Fruit fly (Drosophila melanogaster) whole organism, embryonic: ENCODE data around the gene CG5087.

Experiments used
- Adf1 ChIP-seq: fragments of 200-800 bp; sonication (Bioruptor generic); IDR thresholded peaks from 2 replicates; pipeline ENCODE4 v1.3.6; 2022; ENCODE audit warnings: missing biosample characterization, missing genetic modification characterization
- Aef1 ChIP-seq: fragments of 200-800 bp; sonication (Bioruptor generic); IDR thresholded peaks from 3 replicates; pipeline ENCODE4 v1.3.6; 2022; ENCODE audit warnings: missing biosample characterization, missing genetic modification characterization
- B-H2 ChIP-seq: fragments of 200-800 bp; sonication (Bioruptor generic); optimal IDR thresholded peaks from 2 replicates; lab custom pipeline; 2018; ENCODE audit warnings: missing biosample characterization, mild to moderate bottlenecking, missing genetic modification characterization
- CG12155 ChIP-seq: fragments of 200-800 bp; sonication (Bioruptor generic); optimal IDR thresholded peaks from 3 replicates; lab custom pipeline; 2016; ENCODE audit warnings: missing biosample characterization, missing genetic modification characterization
- CG12299 ChIP-seq: fragments of 200-800 bp; sonication (Bioruptor generic); optimal IDR thresholded peaks from 2 replicates; lab custom pipeline; 2018; ENCODE audit warnings: missing biosample characterization, mild to moderate bottlenecking, missing genetic modification characterization
- CG1233 ChIP-seq: fragments of 200-800 bp; sonication (Bioruptor generic); optimal IDR thresholded peaks from 4 replicates; lab custom pipeline; 2018; ENCODE audit warnings: missing biosample characterization, mild to moderate bottlenecking, missing genetic modification characterization
- CG13894 ChIP-seq: fragments of 200-800 bp; sonication (Bioruptor generic); optimal IDR thresholded peaks from 3 replicates; lab custom pipeline; 2018; ENCODE audit warnings: missing biosample characterization, mild to moderate bottlenecking, missing genetic modification characterization, moderate library complexity
- CG16863 ChIP-seq: fragments of 200-800 bp; sonication (Bioruptor generic); optimal IDR thresholded peaks from 3 replicates; lab custom pipeline; 2016; ENCODE audit warnings: missing biosample characterization, missing genetic modification characterization
- CG17385 ChIP-seq: fragments of 200-800 bp; sonication (Bioruptor generic); optimal IDR thresholded peaks from 3 replicates; lab custom pipeline; 2018; ENCODE audit warnings: missing biosample characterization, mild to moderate bottlenecking, missing genetic modification characterization
- CG3065 ChIP-seq: fragments of 200-800 bp; sonication (Bioruptor generic); optimal IDR thresholded peaks from 2 replicates; lab custom pipeline; 2016; ENCODE audit warnings: missing biosample characterization, missing genetic modification characterization
- CG31365 ChIP-seq: fragments of 200-800 bp; sonication (Bioruptor generic); optimal IDR thresholded peaks from 2 replicates; lab custom pipeline; 2018; ENCODE audit warnings: missing biosample characterization, mild to moderate bottlenecking, missing genetic modification characterization
- CG33557 ChIP-seq: fragments of 200-800 bp; sonication (Bioruptor generic); optimal IDR thresholded peaks from 2 replicates; lab custom pipeline; 2019; ENCODE audit warnings: missing biosample characterization, mild to moderate bottlenecking, missing genetic modification characterization, moderate library complexity
- CG34224 ChIP-seq: fragments of 200-800 bp; sonication (Bioruptor generic); IDR thresholded peaks from 3 replicates; pipeline ENCODE4 v1.3.6; 2022; ENCODE audit warnings: missing biosample characterization, missing genetic modification characterization; ENCODE audit not compliant: partially characterized antibody
- CG4854 ChIP-seq: fragments of 200-800 bp; sonication (Bioruptor generic); optimal IDR thresholded peaks from 2 replicates; lab custom pipeline; 2016; ENCODE audit warnings: missing biosample characterization, missing genetic modification characterization, inconsistent platforms
- CG6689 ChIP-seq: fragments of 200-800 bp; sonication (Bioruptor generic); IDR thresholded peaks from 2 replicates; pipeline ENCODE4 v1.3.6; 2022; ENCODE audit warnings: missing biosample characterization, missing genetic modification characterization
- CG6854 ChIP-seq: fragments of 200-800 bp; sonication (Bioruptor generic); optimal IDR thresholded peaks from 3 replicates; lab custom pipeline; 2017; ENCODE audit warnings: missing biosample characterization, mild to moderate bottlenecking, missing genetic modification characterization
- CG7556 ChIP-seq: fragments of 200-800 bp; sonication (Bioruptor generic); optimal IDR thresholded peaks from 2 replicates; lab custom pipeline; 2017; ENCODE audit warnings: missing biosample characterization, mild to moderate bottlenecking, missing genetic modification characterization
- CG8924 ChIP-seq: fragments of 200-800 bp; optimal IDR thresholded peaks from 3 replicates; lab custom pipeline; 2019; ENCODE audit warnings: missing biosample characterization, mild to moderate bottlenecking, missing genetic modification characterization, moderate library complexity
- CG9609 ChIP-seq: fragments of 200-800 bp; sonication (Bioruptor generic); optimal IDR thresholded peaks from 3 replicates; lab custom pipeline; 2016; ENCODE audit warnings: missing biosample characterization, missing genetic modification characterization
- Doc3 ChIP-seq: fragments of 200-800 bp; sonication (Bioruptor generic); IDR thresholded peaks from 3 replicates; pipeline ENCODE4 v1.3.6; 2022; ENCODE audit warnings: missing biosample characterization, missing genetic modification characterization; ENCODE audit not compliant: partially characterized antibody
- Ets97D ChIP-seq: fragments of 200-800 bp; sonication (Bioruptor generic); optimal IDR thresholded peaks from 3 replicates; lab custom pipeline; 2016; ENCODE audit warnings: missing biosample characterization, missing genetic modification characterization
- H2.0 ChIP-seq: fragments of 200-800 bp; sonication (Bioruptor generic); IDR thresholded peaks from 2 replicates; pipeline ENCODE4 v1.3.6; 2022; ENCODE audit warnings: missing biosample characterization, missing genetic modification characterization
- HLH3B ChIP-seq: fragments of 200-800 bp; sonication (Bioruptor generic); IDR thresholded peaks from 2 replicates; pipeline ENCODE4 v1.3.6; 2022; ENCODE audit warnings: missing biosample characterization, missing genetic modification characterization
- Hmr ChIP-seq: fragments of 200-800 bp; sonication (Bioruptor generic); optimal IDR thresholded peaks from 3 replicates; lab custom pipeline; 2017; ENCODE audit warnings: mild to moderate bottlenecking, missing biosample characterization, missing genetic modification reagents, missing genetic modification characterization
- Mrtf ChIP-seq: fragments of 200-800 bp; sonication (Bioruptor generic); IDR thresholded peaks from 3 replicates; pipeline ENCODE4 v1.3.6; 2022; ENCODE audit warnings: missing biosample characterization, missing genetic modification characterization
- NC2α ChIP-seq: fragments of 200-800 bp; sonication (Bioruptor generic); optimal IDR thresholded peaks from 2 replicates; lab custom pipeline; 2016; ENCODE audit warnings: missing biosample characterization, missing genetic modification characterization
- NK7.1 ChIP-seq: fragments of 200-800 bp; sonication (Bioruptor generic); optimal IDR thresholded peaks from 3 replicates; lab custom pipeline; 2016; ENCODE audit warnings: missing biosample characterization, missing genetic modification characterization
- Nf-YB ChIP-seq: fragments of 200-800 bp; sonication (Bioruptor generic); optimal IDR thresholded peaks from 3 replicates; lab custom pipeline; 2019; ENCODE audit warnings: missing biosample characterization, mild to moderate bottlenecking, missing genetic modification characterization, moderate library complexity
- Oaz ChIP-seq: fragments of 200-800 bp; sonication (Bioruptor generic); IDR thresholded peaks from 2 replicates; pipeline ENCODE4 v1.3.6; 2022; ENCODE audit warnings: missing biosample characterization, missing genetic modification characterization
- Opbp ChIP-seq: fragments of 200-800 bp; sonication (Bioruptor generic); IDR thresholded peaks from 3 replicates; pipeline ENCODE4 v1.3.6; 2022; ENCODE audit warnings: missing biosample characterization, missing genetic modification characterization; ENCODE audit not compliant: partially characterized antibody
- PHDP ChIP-seq: fragments of 200-800 bp; sonication (Bioruptor generic); optimal IDR thresholded peaks from 3 replicates; lab custom pipeline; 2018; ENCODE audit warnings: missing biosample characterization, mild to moderate bottlenecking, missing genetic modification characterization, moderate library complexity
- Tbp ChIP-seq: fragments of >200 bp; optimal IDR thresholded peaks from 2 replicates; lab custom pipeline; 2018; ENCODE audit warnings: missing biosample characterization, missing genetic modification characterization
- bab2 ChIP-seq: fragments of 200-800 bp; sonication (Bioruptor generic); optimal IDR thresholded peaks from 2 replicates; lab custom pipeline; 2016; ENCODE audit warnings: missing biosample characterization, missing genetic modification characterization
- bigmax ChIP-seq: fragments of 200-800 bp; sonication (Bioruptor generic); optimal IDR thresholded peaks from 2 replicates; lab custom pipeline; 2018; ENCODE audit warnings: missing biosample characterization, mild to moderate bottlenecking, missing genetic modification characterization
- danr ChIP-seq: fragments of 200-800 bp; sonication (Bioruptor generic); IDR thresholded peaks from 2 replicates; pipeline ENCODE4 v1.3.6; 2022; ENCODE audit warnings: missing biosample characterization, missing genetic modification characterization
- exex ChIP-seq: fragments of 200-800 bp; sonication (Bioruptor generic); optimal IDR thresholded peaks from 4 replicates; lab custom pipeline; 2018; ENCODE audit warnings: missing biosample characterization, mild to moderate bottlenecking, missing genetic modification characterization, moderate library complexity
- gem ChIP-seq: fragments of 200-800 bp; sonication (Bioruptor generic); optimal IDR thresholded peaks from 2 replicates; lab custom pipeline; 2019; ENCODE audit warnings: missing biosample characterization, mild to moderate bottlenecking, missing genetic modification characterization, moderate library complexity
- her ChIP-seq: fragments of 200-800 bp; sonication (Bioruptor generic); optimal IDR thresholded peaks from 2 replicates; lab custom pipeline; 2016; ENCODE audit warnings: missing biosample characterization, missing genetic modification characterization
- inv ChIP-seq: fragments of 200-800 bp; sonication (Bioruptor generic); IDR thresholded peaks from 2 replicates; pipeline ENCODE4 v1.3.6; 2022; ENCODE audit warnings: missing biosample characterization, missing genetic modification characterization; ENCODE audit not compliant: partially characterized antibody
- maf-S ChIP-seq: fragments of 200-800 bp; sonication (Bioruptor generic); optimal IDR thresholded peaks from 2 replicates; lab custom pipeline; 2016; ENCODE audit warnings: missing biosample characterization, missing genetic modification characterization
- phol ChIP-seq: fragments of 200-800 bp; sonication (Bioruptor generic); optimal IDR thresholded peaks from 3 replicates; lab custom pipeline; 2018; ENCODE audit warnings: missing biosample characterization, mild to moderate bottlenecking, missing genetic modification characterization, moderate library complexity
- sc ChIP-seq, 3 experiments: fragments of >200 bp in 2 of 3; fragments of 200-800 bp in 1 of 3; sonication (Bioruptor generic) in 1 of 3; optimal IDR thresholded peaks; 2 replicates in 2 of 3; 3 replicates in 1 of 3; lab custom pipeline; 2017; ENCODE audit warnings: mild to moderate bottlenecking in 1 of 3, missing biosample characterization in 1 of 3, missing genetic modification characterization in 1 of 3, missing genetic modification reagents in 1 of 3
- shn ChIP-seq: fragments of 200-800 bp; sonication (Bioruptor generic); optimal IDR thresholded peaks from 3 replicates; lab custom pipeline; 2016; ENCODE audit warnings: missing biosample characterization, missing genetic modification characterization
- slp2 ChIP-seq: fragments of 200-800 bp; sonication (Bioruptor generic); optimal IDR thresholded peaks from 2 replicates; lab custom pipeline; 2016; ENCODE audit warnings: missing biosample characterization, missing genetic modification characterization
- tin ChIP-seq: fragments of 200-800 bp; sonication (Bioruptor generic); optimal IDR thresholded peaks from 3 replicates; lab custom pipeline; 2016; ENCODE audit warnings: missing biosample characterization, missing genetic modification characterization
- tll ChIP-seq, 2 experiments: fragments of 200-800 bp in 1 of 2; fragments of >200 bp in 1 of 2; sonication (Bioruptor generic) in 1 of 2; optimal IDR thresholded peaks; 2 replicates each; lab custom pipeline; 2017 to 2019; ENCODE audit warnings: missing biosample characterization in 2 of 2, missing genetic modification characterization in 2 of 2, mild to moderate bottlenecking in 1 of 2, moderate library complexity in 1 of 2
- toy ChIP-seq: fragments of 200-800 bp; sonication (Bioruptor generic); IDR thresholded peaks from 2 replicates; pipeline ENCODE4 v1.3.6; 2022; ENCODE audit warnings: missing biosample characterization, missing genetic modification characterization
- unc-4 ChIP-seq: fragments of 200-800 bp; sonication (Bioruptor generic); IDR thresholded peaks from 2 replicates; pipeline ENCODE4 v1.3.6; 2022; ENCODE audit warnings: missing biosample characterization, missing genetic modification characterization; ENCODE audit not compliant: partially characterized antibody
- vfl ChIP-seq: fragments of 200-800 bp; sonication (Bioruptor generic); optimal IDR thresholded peaks from 2 replicates; lab custom pipeline; 2016; ENCODE audit warnings: missing biosample characterization, missing genetic modification characterization

CG5087 gene

dm6 chr3L:8997686-8998239 is at the start of gene CG5087, which contains the start of gene smg (continued):
- no peak for TF ChIP-seq CG17385 (GFP tag; lab: Kevin White, UChicago)
- TF ChIP-seq gem (tag; lab: Kevin White, UChicago): no peak
- peak; percentile 64 for TF ChIP-seq B-H2 (GFP tag; lab: Kevin White, UChicago)
- TF ChIP-seq Mrtf (GFP tag; lab: Robert Waterston, UW): no peak
- TF ChIP-seq CG31365 (tag; lab: Kevin White, UChicago): no peak
- TF ChIP-seq CG12155 (GFP tag; lab: Kevin White, UChicago): peak; percentile 44
- no peak for TF ChIP-seq bigmax (GFP tag; lab: Kevin White, UChicago)
- TF ChIP-seq NK7.1 (GFP tag; lab: Kevin White, UChicago): no peak
- TF ChIP-seq Oaz (GFP tag; lab: Robert Waterston, UW): no peak
- TF ChIP-seq CG34224 (GFP tag; lab: Robert Waterston, UW): no peak; the same call in 2 of the 3 replicates
- peak; percentile 40 for TF ChIP-seq CG16863 (GFP tag; lab: Kevin White, UChicago)
- TF ChIP-seq CG7556 (GFP tag; lab: Kevin White, UChicago): no peak
- TF ChIP-seq CG12299 (tag; lab: Kevin White, UChicago): peak; percentile 35
- TF ChIP-seq sc (optimal IDR thresholded peaks at IDR 0.05; lab: Kevin White, UChicago): no peak
- TF ChIP-seq sc (GFP tag; optimal IDR thresholded peaks at IDR 0.05; lab: Kevin White, UChicago): no peak
- TF ChIP-seq CG1233 (GFP tag; lab: Kevin White, UChicago): no peak
- TF ChIP-seq CG33557 (GFP tag; lab: Kevin White, UChicago): peak; percentile 1
- 0 out of 2 replicates have a peak, but pooled peaks have one; percentile 6 for TF ChIP-seq Adf1 (GFP tag; lab: Robert Waterston, UW)
- TF ChIP-seq CG8924 (tag; lab: Kevin White, UChicago): peak; percentile 86
- TF ChIP-seq CG9609 (GFP tag; lab: Kevin White, UChicago): peak; percentile 13
- TF ChIP-seq Tbp (GFP tag; lab: Kevin White, UChicago): no peak
- TF ChIP-seq H2.0: no peak
- TF ChIP-seq exex (tag; lab: Kevin White, UChicago): peak; percentile 67
- no peak for TF ChIP-seq danr (GFP tag; lab: Robert Waterston, UW)
- TF ChIP-seq maf-S (GFP tag; lab: Kevin White, UChicago): peak; percentile 62
- TF ChIP-seq CG6854 (GFP tag; lab: Kevin White, UChicago): peak; percentile 40
- TF ChIP-seq NC2α (GFP tag; lab: Kevin White, UChicago): no peak
- TF ChIP-seq bab2: peak; percentile 14
- TF ChIP-seq phol (tag; lab: Kevin White, UChicago): peak; percentile 72
- no peak for TF ChIP-seq CG4854 (GFP tag; lab: Kevin White, UChicago)
- TF ChIP-seq CG6689: no peak
- no peak for TF ChIP-seq CG13894
- no peak for TF ChIP-seq HLH3B
- TF ChIP-seq CG3065 (GFP tag; lab: Kevin White, UChicago): no peak
- TF ChIP-seq inv: peak; percentile 46; the same call in 1 of the 2 replicates
- peak; percentile 67 for TF ChIP-seq unc-4 (GFP tag; lab: Robert Waterston, UW)
- TF ChIP-seq shn (GFP tag; lab: Kevin White, UChicago): peak; percentile 25
- TF ChIP-seq her (GFP tag; lab: Kevin White, UChicago): peak; percentile 68
- no peak for TF ChIP-seq slp2 (GFP tag; lab: Kevin White, UChicago)
- TF ChIP-seq tin (GFP tag; lab: Kevin White, UChicago): peak; percentile 42
- no peak for TF ChIP-seq vfl (GFP tag; lab: Kevin White, UChicago)
- TF ChIP-seq Nf-YB (GFP tag; lab: Kevin White, UChicago): peak; percentile 2
- peak; percentile 55; the same call in 1 of the 3 replicates for TF ChIP-seq Doc3 (GFP tag; lab: Robert Waterston, UW)
- TF ChIP-seq Ets97D (GFP tag; lab: Kevin White, UChicago): peak; percentile 94
- peak; percentile 89 for TF ChIP-seq Hmr (GFP tag; lab: Kevin White, UChicago)
- TF ChIP-seq PHDP (tag; lab: Kevin White, UChicago): no peak
- peak in 1 of 2 experiments; percentile 15 for TF ChIP-seq tll (GFP tag; optimal IDR thresholded peaks at IDR 0.05; lab: Kevin White, UChicago)
- TF ChIP-seq toy: no peak
- TF ChIP-seq Opbp: peak; percentile 81
- TF ChIP-seq Aef1 (GFP tag; lab: Robert Waterston, UW): peak; percentile 45; the same call in 2 of the 3 replicates
